Worm (Caenorhabditis elegans): ENCODE measurements around the gene smg-6.
"Not testable (repeated sequence)": the region's sequence is repeated elsewhere in the genome, so short reads cannot be mapped to it uniquely, and the experiment has no call there.

Gene smg-6

DNA sequence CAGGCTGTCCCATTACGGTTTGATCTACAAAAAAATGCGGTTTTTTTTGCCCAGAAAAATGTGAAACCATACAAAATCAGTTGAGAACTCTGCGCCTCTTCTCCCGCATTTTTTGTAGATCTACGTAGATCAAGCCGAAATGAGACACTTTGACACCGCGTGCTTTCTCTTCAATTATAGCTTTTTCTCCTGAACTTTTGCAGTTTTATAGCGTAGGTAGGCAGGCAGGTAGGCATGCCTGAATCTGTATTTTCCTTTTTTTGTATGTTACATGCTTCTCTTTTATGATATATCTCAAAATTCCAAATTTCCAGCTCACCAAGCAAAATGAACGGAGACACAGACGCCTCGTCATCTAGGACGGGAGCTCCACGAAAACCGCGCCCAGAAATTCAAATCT, at the start of gene smg-6:
TSS of gene smg-6 (plus strand) at position 301 of the 400 bp plus-strand sequence.
- no peak for TF ChIP-seq klf-2 (GFP tag; conservative IDR thresholded peaks at IDR 0.05)

DNA sequence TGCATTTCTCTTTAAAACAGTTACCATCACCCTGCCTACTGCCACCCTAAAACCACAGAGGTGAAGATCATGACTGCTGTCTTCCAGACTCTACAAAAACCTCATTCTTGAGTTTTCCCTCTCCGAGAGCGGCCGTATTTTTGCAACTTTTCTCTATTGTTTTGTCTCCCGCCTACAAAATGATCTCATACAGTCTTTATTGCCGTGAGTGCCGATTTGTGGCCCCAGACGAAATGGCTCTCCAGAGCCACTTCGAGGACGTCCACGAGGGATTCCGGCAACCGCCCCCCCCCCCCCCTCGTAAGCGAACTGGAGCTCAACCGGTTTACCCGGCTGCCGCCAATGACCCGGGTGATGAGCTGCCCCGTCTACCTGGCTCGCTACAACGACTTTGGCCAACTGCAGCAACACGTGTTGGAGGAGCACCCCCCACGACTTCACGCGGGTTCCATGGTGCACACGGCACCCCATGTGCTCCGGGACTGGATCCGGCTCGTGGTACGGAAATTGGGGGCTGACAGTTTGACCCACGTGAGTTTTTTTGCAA, 48.8 kb upstream of the smg-6 start:
- TF ChIP-seq tab-1 (GFP tag; IDR thresholded peaks at IDR 0.05) (0 out of 2 replicates have a peak, but pooled peaks have one; percentile 43), ztf-29 (GFP tag; IDR thresholded peaks at IDR 0.05) (no peak), ref-1 (GFP tag; conservative IDR thresholded peaks at IDR 0.05) (no peak), med-1 (GFP tag; optimal IDR thresholded peaks at IDR 0.05; ENCODE audit: insufficient read depth) (no peak), klf-2 (GFP tag; conservative IDR thresholded peaks at IDR 0.05) (no peak)

DNA sequence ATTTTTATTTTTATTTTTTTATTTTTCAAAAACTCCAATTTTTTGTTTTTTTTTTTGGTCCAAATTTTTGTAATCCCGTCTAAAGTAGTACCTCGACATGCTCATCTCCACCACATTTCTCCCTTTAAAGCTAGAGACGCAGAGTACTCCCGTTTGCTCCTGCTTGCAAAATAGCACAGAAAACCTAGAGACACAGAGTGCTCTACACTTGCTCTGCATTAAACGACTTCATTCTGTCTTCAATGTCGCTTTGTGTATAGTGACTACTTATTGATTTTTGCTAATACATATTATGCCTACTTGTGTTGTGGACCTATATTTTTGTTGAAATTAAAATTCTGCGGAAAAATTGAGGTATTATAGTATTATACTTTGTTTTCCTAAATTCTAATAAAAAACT, 47.5 kb upstream of the smg-6 start, which contains the start of gene W04B5.8:
TSS of gene W04B5.8 (plus strand) at position 195 of the 400 bp plus-strand sequence.
- no peak for TF ChIP-seq ztf-23 (GFP tag; IDR thresholded peaks at IDR 0.05)
- TF ChIP-seq cog-1 (tag; optimal IDR thresholded peaks at IDR 0.05), result no peak
- no peak for TF ChIP-seq T22C8.4 (GFP tag; IDR thresholded peaks at IDR 0.05)
- no peak for TF ChIP-seq ref-1 (GFP tag; conservative IDR thresholded peaks at IDR 0.05)
- no peak for TF ChIP-seq flt-1 (GFP tag; IDR thresholded peaks at IDR 0.05)
- TF ChIP-seq med-1 (GFP tag; optimal IDR thresholded peaks at IDR 0.05; ENCODE audit: insufficient read depth), result no peak
- no peak for TF ChIP-seq klf-2 (GFP tag; conservative IDR thresholded peaks at IDR 0.05)
- TF ChIP-seq ztf-29 (GFP tag; IDR thresholded peaks at IDR 0.05), result no peak

- TF ChIP-seq tab-1 (GFP tag; IDR thresholded peaks at IDR 0.05), result no peak
- no peak for TF ChIP-seq cog-1 (tag; optimal IDR thresholded peaks at IDR 0.05)
Observed at ce11 chrIII:2432925-2433324, 40.7 kb upstream of the smg-6 start.

DNA sequence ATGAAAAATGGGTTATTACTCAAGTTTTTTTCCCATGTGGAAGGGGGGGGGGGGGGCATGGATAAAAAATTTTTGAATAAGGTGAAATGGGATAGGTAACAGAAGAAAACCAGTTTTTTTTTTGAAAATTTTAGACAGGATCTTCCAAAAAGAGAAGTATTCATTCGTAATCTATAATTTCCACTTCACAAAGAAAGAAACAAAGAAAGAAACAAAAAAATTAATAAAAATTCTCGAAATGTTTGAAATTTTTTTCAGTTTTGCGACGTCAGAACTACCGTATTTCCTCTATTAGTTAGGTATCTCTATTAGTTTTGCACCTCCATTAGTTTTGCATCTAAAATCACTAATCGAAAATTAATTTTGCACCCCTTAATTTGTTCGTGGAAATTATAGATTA, 38.3 kb upstream of the smg-6 start, which contains the start of gene W04B5.6:
TSS of gene W04B5.6 (minus strand) at position 101 of the 400 bp plus-strand sequence.
- TF ChIP-seq ztf-29 (GFP tag; IDR thresholded peaks at IDR 0.05); tab-1 (GFP tag; IDR thresholded peaks at IDR 0.05); med-1 (GFP tag; optimal IDR thresholded peaks at IDR 0.05; ENCODE audit: insufficient read depth): not testable (repeated sequence)

DNA sequence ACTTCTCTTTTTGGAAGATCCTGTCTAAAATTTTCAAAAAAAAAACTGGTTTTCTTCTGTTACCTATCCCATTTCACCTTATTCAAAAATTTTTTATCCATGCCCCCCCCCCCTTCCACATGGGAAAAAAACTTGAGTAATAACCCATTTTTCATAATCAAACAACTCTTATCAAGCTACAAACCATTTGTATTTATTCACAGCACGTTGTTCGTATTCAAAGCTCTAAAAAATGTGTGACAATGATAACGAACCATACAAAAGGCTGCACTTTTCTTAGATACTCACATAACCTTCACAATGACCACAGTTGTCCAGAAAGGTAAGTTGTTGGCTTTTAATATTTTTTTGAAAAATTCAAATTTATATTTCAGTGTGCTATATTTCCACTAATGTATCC, 37.8 kb upstream of the smg-6 start, which contains the start of gene E02H9.6:
TSS of gene E02H9.6 (plus strand) at position 301 of the 400 bp plus-strand sequence.
- TF ChIP-seq ztf-23 (GFP tag; IDR thresholded peaks at IDR 0.05); tab-1 (GFP tag; IDR thresholded peaks at IDR 0.05); med-1 (GFP tag; optimal IDR thresholded peaks at IDR 0.05; ENCODE audit: insufficient read depth): not testable (repeated sequence)

DNA sequence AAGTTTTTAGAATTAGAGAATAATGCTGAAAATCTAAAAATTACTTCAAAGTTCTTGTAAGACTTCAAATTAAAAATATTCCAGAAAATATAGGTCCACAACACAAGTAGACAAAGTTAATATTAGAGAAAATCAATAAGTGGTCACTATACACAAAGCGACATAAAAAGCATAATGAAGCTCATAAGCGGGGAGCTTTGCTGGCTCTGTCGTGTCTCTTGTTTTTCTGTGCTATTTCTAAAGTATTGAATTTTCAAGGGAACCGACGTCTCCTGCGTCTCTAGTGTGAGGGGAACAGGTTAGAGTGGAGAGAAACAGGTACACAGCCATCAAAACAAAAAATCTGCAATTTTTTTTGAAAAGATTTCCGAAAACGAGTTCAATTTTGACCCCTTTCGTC, 35.1 kb upstream of the smg-6 start, which contains the start of gene E02H9.13:
TSS of gene E02H9.13 (minus strand) at position 199 of the 400 bp plus-strand sequence.
- TF ChIP-seq T22C8.4 (GFP tag; IDR thresholded peaks at IDR 0.05), result no peak
- no peak for TF ChIP-seq ref-1 (GFP tag; conservative IDR thresholded peaks at IDR 0.05)
- no peak for TF ChIP-seq tab-1 (GFP tag; IDR thresholded peaks at IDR 0.05)
- no peak for TF ChIP-seq klf-2 (GFP tag; conservative IDR thresholded peaks at IDR 0.05)
- no peak for TF ChIP-seq med-1 (GFP tag; optimal IDR thresholded peaks at IDR 0.05; ENCODE audit: insufficient read depth)
- TF ChIP-seq ztf-23 (GFP tag; IDR thresholded peaks at IDR 0.05), result no peak
- TF ChIP-seq ztf-29 (GFP tag; IDR thresholded peaks at IDR 0.05), result no peak
- no peak for TF ChIP-seq cog-1 (tag; optimal IDR thresholded peaks at IDR 0.05)
- no peak for TF ChIP-seq flt-1 (GFP tag; IDR thresholded peaks at IDR 0.05)

DNA sequence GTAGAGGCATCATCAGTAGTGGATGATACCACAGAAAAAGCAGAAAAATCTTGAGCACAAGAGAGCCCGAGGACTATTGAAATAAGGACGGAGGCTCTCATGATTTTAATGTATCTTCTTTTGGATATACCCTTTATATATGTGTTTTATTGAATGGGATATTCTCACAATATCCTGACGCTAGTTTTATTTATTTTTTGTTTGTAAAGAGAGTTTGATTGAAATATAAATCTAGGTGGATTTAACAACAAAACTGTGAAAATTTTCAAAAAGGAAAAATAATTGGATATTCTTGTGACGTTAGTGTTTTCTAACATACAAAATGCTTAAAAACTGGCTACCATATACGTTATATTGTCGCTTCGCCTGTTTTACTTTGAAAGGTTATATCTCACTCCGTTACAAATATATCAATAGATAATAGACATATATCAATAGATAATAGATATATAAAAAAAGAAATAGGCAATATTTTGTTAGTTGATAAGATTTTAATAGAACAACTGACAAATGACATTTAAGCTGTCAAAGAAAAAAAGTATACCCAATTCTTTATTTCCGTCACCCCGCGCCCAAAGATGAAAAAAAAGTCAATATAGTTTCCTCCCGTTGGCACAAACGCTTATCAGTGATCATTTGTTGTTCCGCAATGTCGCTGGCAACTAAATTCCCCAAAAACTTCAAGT, 27.9 kb upstream of the smg-6 start, which contains the start of the genes E02H9.7 and klo-2:
TSS of gene E02H9.7 (minus strand) at position 101 of the 686 bp plus-strand sequence.
TSS of gene klo-2 (plus strand) at position 636 of the 686 bp plus-strand sequence.
- TF ChIP-seq T22C8.4 (GFP tag; IDR thresholded peaks at IDR 0.05), result no peak
- TF ChIP-seq ref-1 (GFP tag; conservative IDR thresholded peaks at IDR 0.05), result no peak
- TF ChIP-seq klf-2 (GFP tag; conservative IDR thresholded peaks at IDR 0.05), result no peak
- no peak for TF ChIP-seq med-1 (GFP tag; optimal IDR thresholded peaks at IDR 0.05; ENCODE audit: insufficient read depth)
- no peak for TF ChIP-seq ztf-29 (GFP tag; IDR thresholded peaks at IDR 0.05)
- no peak for TF ChIP-seq tab-1 (GFP tag; IDR thresholded peaks at IDR 0.05)
- no peak for TF ChIP-seq flt-1 (GFP tag; IDR thresholded peaks at IDR 0.05)
- TF ChIP-seq cog-1 (tag; optimal IDR thresholded peaks at IDR 0.05), result no peak
- no peak for TF ChIP-seq ztf-23 (GFP tag; IDR thresholded peaks at IDR 0.05)

ce11 chrIII:2454757-2455306, 18.8 kb upstream of the smg-6 start, which contains the start of gene nhr-121:
Gene nhr-121 (minus strand): TSS chrIII:2454807.
- TF ChIP-seq cog-1 (tag; optimal IDR thresholded peaks at IDR 0.05) (no peak), ztf-29 (GFP tag; IDR thresholded peaks at IDR 0.05) (no peak), klf-2 (GFP tag; conservative IDR thresholded peaks at IDR 0.05) (no peak), flt-1 (GFP tag; IDR thresholded peaks at IDR 0.05) (no peak), ref-1 (GFP tag; conservative IDR thresholded peaks at IDR 0.05) (no peak), tab-1 (GFP tag; IDR thresholded peaks at IDR 0.05) (no peak), T22C8.4 (GFP tag; IDR thresholded peaks at IDR 0.05) (no peak), med-1 (GFP tag; optimal IDR thresholded peaks at IDR 0.05; ENCODE audit: insufficient read depth) (no peak), ztf-23 (GFP tag; IDR thresholded peaks at IDR 0.05) (no peak)

DNA sequence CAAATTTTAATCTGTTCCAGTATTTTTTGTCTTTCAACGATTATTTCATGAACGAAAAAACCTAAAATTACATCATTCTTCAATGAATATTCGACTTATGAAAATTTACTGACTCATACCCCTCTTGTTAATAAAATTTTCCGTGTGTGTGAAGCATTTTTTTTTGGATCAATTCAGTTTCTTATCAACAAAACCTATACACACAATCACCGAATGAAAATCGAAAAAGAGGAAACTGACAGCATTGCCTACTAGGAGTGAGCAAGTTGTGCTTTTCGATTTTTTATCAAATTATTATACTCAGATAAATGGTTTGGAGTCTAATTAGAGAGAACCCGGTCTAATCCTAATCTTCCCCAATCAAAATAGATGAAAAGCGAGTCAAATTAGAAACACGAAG, 14.9 kb upstream of the smg-6 start, which contains the start of gene E02H9.3:
TSS of gene E02H9.3 (plus strand) at position 301 of the 400 bp plus-strand sequence.
- TF ChIP-seq flt-1 (GFP tag; IDR thresholded peaks at IDR 0.05); med-1 (GFP tag; optimal IDR thresholded peaks at IDR 0.05; ENCODE audit: insufficient read depth); tab-1 (GFP tag; IDR thresholded peaks at IDR 0.05): not testable (repeated sequence)
